Worm (Caenorhabditis elegans) whole organism, L4 larva: ENCODE measurements around the gene rpn-1.

ENCODE experiments used
- T20F7.1 ChIP-seq: fragments of 200-800 bp; sonication (Bioruptor generic); optimal IDR thresholded peaks from 2 replicates; lab custom pipeline; 2018; ENCODE audit warnings: mild to moderate bottlenecking, missing genetic modification characterization, missing compliant biosample characterization
- T26A8.4 ChIP-seq: fragments of 200-800 bp; sonication (Bioruptor generic); IDR thresholded peaks from 2 replicates; pipeline ENCODE4 v1.3.6; 2022; ENCODE audit warnings: missing genetic modification characterization, missing compliant biosample characterization
- Y5F2A.4 ChIP-seq: fragments of 200-800 bp; sonication (Bioruptor generic); optimal IDR thresholded peaks from 2 replicates; lab custom pipeline; 2018; ENCODE audit warnings: mild to moderate bottlenecking, missing genetic modification characterization, missing compliant biosample characterization
- ZK546.5 ChIP-seq, 2 experiments: sonication (generic microtip); optimal IDR thresholded peaks; 2 replicates each; lab custom pipeline; 2017; ENCODE audit warnings: missing biosample characterization in 2 of 2, missing genetic modification characterization in 2 of 2
- aha-1 ChIP-seq: fragments of 150-350 bp; peaks from one replicate; lab custom pipeline; 2014; ENCODE audit warnings: missing biosample characterization, missing genetic modification characterization
- ceh-28 ChIP-seq: fragments of 150-350 bp; optimal IDR thresholded peaks from 2 replicates; lab custom pipeline; 2014; ENCODE audit warnings: missing biosample characterization, missing genetic modification reagents, missing genetic modification characterization
- ceh-62 ChIP-seq: sonication (generic microtip); optimal IDR thresholded peaks from 2 replicates; lab custom pipeline; 2017; ENCODE audit warnings: missing biosample characterization, missing genetic modification characterization
- ces-1 ChIP-seq: fragments of 150-350 bp; sonication (generic microtip); optimal IDR thresholded peaks from 4 replicates; lab custom pipeline; 2014; ENCODE audit warnings: missing biosample characterization, missing genetic modification reagents, missing genetic modification characterization
- ctbp-1 ChIP-seq: fragments of 200-800 bp; sonication (Bioruptor generic); IDR thresholded peaks from 2 replicates; pipeline ENCODE4 v1.3.6; 2022; ENCODE audit warnings: missing genetic modification reagents, missing genetic modification characterization, missing compliant biosample characterization
- daf-16 ChIP-seq, 3 experiments: sonication (generic microtip); optimal IDR thresholded peaks; 2 replicates each; lab custom pipeline; 2016 to 2017; ENCODE audit warnings: missing genetic modification characterization in 3 of 3, missing genetic modification reagents in 3 of 3, mild to moderate bottlenecking in 2 of 3, missing compliant biosample characterization in 2 of 3, missing biosample characterization in 1 of 3, moderate library complexity in 1 of 3
- daf-8 ChIP-seq: fragments of 200-800 bp; sonication (Bioruptor generic); IDR thresholded peaks from 2 replicates; pipeline ENCODE4 v1.3.6; 2022; ENCODE audit warnings: missing genetic modification characterization, missing compliant biosample characterization
- dmd-6 ChIP-seq: fragments of 200-800 bp; sonication (Bioruptor generic); IDR thresholded peaks from 2 replicates; pipeline ENCODE4 v1.3.6; 2022; ENCODE audit warnings: missing genetic modification reagents, missing genetic modification characterization, missing compliant biosample characterization
- dmd-8 ChIP-seq: fragments of 200-800 bp; sonication (Bioruptor generic); IDR thresholded peaks from 2 replicates; pipeline ENCODE4 v1.3.6; 2022; ENCODE audit warnings: missing genetic modification characterization, missing compliant biosample characterization
- dmd-9 ChIP-seq: fragments of 200-800 bp; sonication (Bioruptor generic); IDR thresholded peaks from 2 replicates; pipeline ENCODE4 v1.3.6; 2022; ENCODE audit warnings: missing genetic modification reagents, missing genetic modification characterization, missing compliant biosample characterization
- dve-1 ChIP-seq: sonication (generic microtip); optimal IDR thresholded peaks from 2 replicates; lab custom pipeline; 2017; ENCODE audit warnings: antibody characterized with exemption, mild to moderate bottlenecking, missing genetic modification characterization, missing compliant biosample characterization; ENCODE audit not compliant: insufficient read depth
- fkh-10 ChIP-seq: fragments of 150-350 bp; optimal IDR thresholded peaks from 2 replicates; lab custom pipeline; 2014; ENCODE audit warnings: missing biosample characterization, missing genetic modification reagents, missing genetic modification characterization
- fos-1 ChIP-seq: fragments of 150-350 bp; optimal IDR thresholded peaks from 2 replicates; lab custom pipeline; 2014; ENCODE audit warnings: missing biosample characterization, missing genetic modification characterization
- gei-8 ChIP-seq: fragments of 200-800 bp; sonication (Bioruptor generic); optimal IDR thresholded peaks from 2 replicates; lab custom pipeline; 2018; ENCODE audit warnings: mild to moderate bottlenecking, missing genetic modification characterization, missing compliant biosample characterization
- hlh-30 ChIP-seq: sonication (generic microtip); optimal IDR thresholded peaks from 2 replicates; lab custom pipeline; 2017; ENCODE audit warnings: antibody characterized with exemption, mild to moderate bottlenecking, missing genetic modification characterization, missing compliant biosample characterization; ENCODE audit not compliant: insufficient read depth
- lim-7 ChIP-seq: fragments of 200-800 bp; sonication (Bioruptor generic); IDR thresholded peaks from 2 replicates; pipeline ENCODE4 v1.3.6; 2022; ENCODE audit warnings: missing genetic modification characterization, missing compliant biosample characterization
- lsy-2 ChIP-seq, 2 experiments: fragments of 150-350 bp in 1 of 2; sonication (generic microtip) in 1 of 2; optimal IDR thresholded peaks; 2 replicates each; lab custom pipeline; 2014 to 2017; ENCODE audit warnings: missing biosample characterization in 2 of 2, missing genetic modification characterization in 2 of 2
- madf-5 ChIP-seq, 2 experiments: fragments of 200-800 bp; sonication (Bioruptor generic); IDR thresholded peaks; 2 replicates each; pipeline ENCODE4 v1.3.6; 2022; ENCODE audit warnings: missing compliant biosample characterization in 2 of 2, missing genetic modification characterization in 2 of 2
- mep-1 ChIP-seq: fragments of 150-350 bp; sonication (generic microtip); optimal IDR thresholded peaks from 3 replicates; lab custom pipeline; 2014; ENCODE audit warnings: missing biosample characterization, missing genetic modification characterization
- mes-2 ChIP-seq: sonication (generic microtip); optimal IDR thresholded peaks from 2 replicates; lab custom pipeline; 2016; ENCODE audit warnings: missing genotype, mild to moderate bottlenecking, missing genetic modification characterization, missing compliant biosample characterization; ENCODE audit not compliant: poor library complexity, severe bottlenecking
- mxl-2 ChIP-seq: fragments of 200-800 bp; sonication (Bioruptor generic); conservative IDR thresholded peaks from 2 replicates; pipeline ENCODE4 v1.3.6; 2022; ENCODE audit warnings: missing genetic modification reagents, missing genetic modification characterization, missing compliant biosample characterization
- nhr-11 ChIP-seq: fragments of 150-350 bp; optimal IDR thresholded peaks from 2 replicates; lab custom pipeline; 2014; ENCODE audit warnings: missing biosample characterization, missing genetic modification characterization
- nhr-25 ChIP-seq: sonication (generic microtip); optimal IDR thresholded peaks from 2 replicates; lab custom pipeline; 2017; ENCODE audit warnings: missing genetic modification characterization, mild to moderate bottlenecking, missing compliant biosample characterization, antibody characterized with exemption, moderate library complexity, borderline replicate concordance; ENCODE audit not compliant: insufficient read depth
- nhr-42 ChIP-seq: fragments of 200-800 bp; sonication (Bioruptor generic); IDR thresholded peaks from 2 replicates; pipeline ENCODE4 v1.3.6; 2022; ENCODE audit warnings: missing genetic modification characterization, missing compliant biosample characterization
- nhr-48 ChIP-seq: sonication (generic microtip); optimal IDR thresholded peaks from 2 replicates; lab custom pipeline; 2016; ENCODE audit warnings: mild to moderate bottlenecking, missing genetic modification characterization, missing compliant biosample characterization
- sdz-12 ChIP-seq: fragments of 200-800 bp; sonication (Bioruptor generic); optimal IDR thresholded peaks from 2 replicates; lab custom pipeline; 2018; ENCODE audit warnings: mild to moderate bottlenecking, missing genetic modification characterization, missing compliant biosample characterization
- spr-1 ChIP-seq: sonication (generic microtip); optimal IDR thresholded peaks from 2 replicates; lab custom pipeline; 2016; ENCODE audit warnings: mild to moderate bottlenecking, missing genetic modification characterization, missing compliant biosample characterization
- spr-3 ChIP-seq: fragments of 200-800 bp; sonication (Bioruptor generic); optimal IDR thresholded peaks from 2 replicates; lab custom pipeline; 2018; ENCODE audit warnings: mild to moderate bottlenecking, missing genetic modification characterization, missing compliant biosample characterization
- tag-97 ChIP-seq: fragments of 200-800 bp; sonication (Bioruptor generic); IDR thresholded peaks from 2 replicates; pipeline ENCODE4 v1.3.6; 2022; ENCODE audit warnings: missing genetic modification characterization, missing compliant biosample characterization
- unc-62 ChIP-seq, 3 experiments: fragments of 150-350 bp in 1 of 3; sonication (generic microtip); optimal IDR thresholded peaks in 2 of 3; peaks in 1 of 3; 1 replicate in 1 of 3; 2 replicates in 2 of 3; lab custom pipeline; 2014 to 2017; ENCODE audit warnings: missing biosample characterization in 3 of 3, missing genetic modification characterization in 3 of 3, missing genetic modification reagents in 3 of 3, missing genotype in 1 of 3
- zfp-2 ChIP-seq: sonication (generic microtip); optimal IDR thresholded peaks from 2 replicates; lab custom pipeline; 2016; ENCODE audit warnings: mild to moderate bottlenecking, missing genetic modification characterization, missing compliant biosample characterization
- ztf-11 ChIP-seq: fragments of 150-350 bp; optimal IDR thresholded peaks from 2 replicates; lab custom pipeline; 2014; ENCODE audit warnings: missing biosample characterization, missing genetic modification characterization

The rpn-1 gene

DNA sequence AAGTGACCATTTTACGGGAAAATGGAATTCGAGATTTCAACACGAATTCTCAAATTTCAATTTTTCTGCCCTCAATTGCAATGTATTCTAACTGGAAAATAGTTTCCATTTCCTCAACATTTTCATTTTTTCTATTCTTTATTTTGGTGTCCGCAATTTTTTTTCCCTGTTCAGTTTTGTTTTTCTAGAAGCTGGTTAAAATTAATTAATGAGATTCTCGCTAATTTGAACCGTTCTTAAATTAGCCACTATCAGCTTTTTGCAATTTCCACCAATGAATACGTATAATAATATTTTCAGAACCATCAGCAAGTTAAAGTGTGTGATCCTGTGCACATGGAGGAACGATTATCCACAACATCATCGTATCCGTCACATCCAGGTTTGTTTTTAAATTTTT is 47.6 kb upstream of the rpn-1 start, which contains the start of gene jnk-1:
Gene jnk-1 (plus strand): TSS at position 301 of the 400 bp plus-strand sequence.
- no peak for TF ChIP-seq mep-1
- TF ChIP-seq spr-1 (tag; lab: Kevin White, UChicago), result no peak
- no peak for TF ChIP-seq Y5F2A.4 (GFP tag; lab: Kevin White, UChicago)
- TF ChIP-seq spr-3 (GFP tag; lab: Kevin White, UChicago), result no peak
- TF ChIP-seq aha-1, result no peak
- no peak for TF ChIP-seq madf-5 (GFP tag; IDR thresholded peaks at IDR 0.05; lab: Robert Waterston, UW)
- no peak for TF ChIP-seq nhr-11 (tag; lab: Kevin White, UChicago)
- TF ChIP-seq tag-97 (GFP tag; lab: Robert Waterston, UW), result no peak
- no peak for TF ChIP-seq mes-2
- no peak for TF ChIP-seq dve-1
- TF ChIP-seq zfp-2 (tag; lab: Kevin White, UChicago), result no peak
- no peak for TF ChIP-seq dmd-8 (GFP tag; lab: Robert Waterston, UW)
- no peak for TF ChIP-seq ztf-11 (tag; lab: Kevin White, UChicago)
- no peak for TF ChIP-seq gei-8
- TF ChIP-seq fos-1, result no peak
- no peak for TF ChIP-seq nhr-48

- TF ChIP-seq fos-1 (no peak), aha-1 (peak; percentile 25), daf-16 (GFP tag; optimal IDR thresholded peaks at IDR 0.05; lab: Kevin White, UChicago) (no peak), daf-16 (tag; optimal IDR thresholded peaks at IDR 0.05; lab: Kevin White, UChicago) (no peak), unc-62 (GFP tag; optimal IDR thresholded peaks at IDR 0.05 in 1 of 2; lab: Kevin White, UChicago) (peak in 1 of 2 experiments; percentile 1), unc-62 (tag; optimal IDR thresholded peaks at IDR 0.05; lab: Kevin White, UChicago) (no peak), dmd-6 (GFP tag; lab: Robert Waterston, UW) (0 out of 2 replicates have a peak, but pooled peaks have one; percentile 15), ZK546.5 (tag; optimal IDR thresholded peaks at IDR 0.05; lab: Kevin White, UChicago) (no peak), nhr-25 (tag; lab: Kevin White, UChicago) (no peak), sdz-12 (GFP tag; lab: Kevin White, UChicago) (no peak), nhr-48 (no peak), lsy-2 (tag; optimal IDR thresholded peaks at IDR 0.05; lab: Kevin White, UChicago) (peak in 1 of 2 experiments; percentile 47), mep-1 (peak; percentile 27), hlh-30 (tag; lab: Kevin White, UChicago) (peak; percentile 50), daf-8 (GFP tag; lab: Robert Waterston, UW) (no peak), ctbp-1 (GFP tag; lab: Robert Waterston, UW) (0 out of 2 replicates have a peak, but pooled peaks have one; percentile 17), ces-1 (GFP tag; lab: Kevin White, UChicago) (peak; percentile 78), fkh-10 (peak; percentile 83), mxl-2 (GFP tag; lab: Robert Waterston, UW) (no peak)
These were observed 47.0 kb upstream of the rpn-1 start for ce11 chrIV:6956668-6957067.

DNA sequence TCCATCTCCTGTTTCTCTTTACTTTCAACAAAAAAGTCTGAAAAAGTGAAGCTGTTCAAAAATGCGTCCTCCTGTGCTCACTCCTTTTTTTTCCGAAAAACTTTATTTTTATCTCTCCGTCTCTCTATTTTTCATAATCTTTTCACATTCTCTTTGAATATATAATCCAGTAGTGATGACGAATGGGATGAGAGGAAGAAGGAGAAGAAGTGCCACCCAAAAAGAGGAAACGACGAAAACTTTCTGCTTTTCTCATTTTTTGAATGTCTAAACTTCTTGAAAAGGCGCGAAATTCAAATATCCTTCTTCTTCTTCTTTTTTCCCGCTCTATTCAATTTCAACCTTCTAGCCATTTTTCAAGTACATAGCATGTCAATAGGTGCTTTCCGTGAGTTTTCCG is 45.0 kb upstream of the rpn-1 start:
- TF ChIP-seq lsy-2 (tag; optimal IDR thresholded peaks at IDR 0.05; lab: Kevin White, UChicago) (peak in 1 of 2 experiments; percentile 0), T26A8.4 (GFP tag; lab: Robert Waterston, UW) (no peak), aha-1 (peak; percentile 40), nhr-25 (tag; lab: Kevin White, UChicago) (no peak), lim-7 (GFP tag; lab: Robert Waterston, UW) (no peak), nhr-42 (GFP tag; lab: Robert Waterston, UW) (no peak), dmd-9 (GFP tag; lab: Robert Waterston, UW) (no peak), fkh-10 (peak; percentile 96), unc-62 (GFP tag; optimal IDR thresholded peaks at IDR 0.05 in 1 of 2; lab: Kevin White, UChicago) (peak in 1 of 2 experiments; percentile 54), unc-62 (tag; optimal IDR thresholded peaks at IDR 0.05; lab: Kevin White, UChicago) (no peak), T20F7.1 (no peak), ceh-62 (tag; lab: Kevin White, UChicago) (no peak), ceh-28 (tag; lab: Kevin White, UChicago) (no peak), ctbp-1 (GFP tag; lab: Robert Waterston, UW) (0 out of 2 replicates have a peak, but pooled peaks have one; percentile 35), sdz-12 (GFP tag; lab: Kevin White, UChicago) (no peak)
